Worm (Caenorhabditis elegans): Measurements from ENCODE around the gene grd-7.

ce11 chrX:7229357-7229756 is 39.9 kb downstream of the grd-7 start:
- TF ChIP-seq lsy-2 (tag; optimal IDR thresholded peaks at IDR 0.05) (no peak), mep-1 (tag; optimal IDR thresholded peaks at IDR 0.05) (no peak), ceh-62 (tag; optimal IDR thresholded peaks at IDR 0.05) (no peak), lir-3 (tag; optimal IDR thresholded peaks at IDR 0.05) (no peak), spr-3 (GFP tag; optimal IDR thresholded peaks at IDR 0.05) (no peak)

All from whole organism, L4 larva.